Fruit fly (Drosophila melanogaster) whole organism, embryonic: ENCODE results near the gene Npc2f.

ENCODE experiments used
- CG10565 ChIP-seq: fragments of 200-800 bp; sonication (Bioruptor generic); optimal IDR thresholded peaks from 3 replicates; lab custom pipeline; 2016; ENCODE audit warnings: missing biosample characterization, mild to moderate bottlenecking, missing genetic modification characterization
- CG10979 ChIP-seq: fragments of 200-800 bp; sonication (Bioruptor generic); optimal IDR thresholded peaks from 2 replicates; lab custom pipeline; 2018; ENCODE audit warnings: missing biosample characterization, mild to moderate bottlenecking, missing genetic modification characterization, moderate library complexity
- CG13424 ChIP-seq: fragments of 200-800 bp; sonication (Bioruptor generic); optimal IDR thresholded peaks from 2 replicates; lab custom pipeline; 2019; ENCODE audit warnings: missing biosample characterization, mild to moderate bottlenecking, missing genetic modification characterization, moderate library complexity
- CG17612 ChIP-seq: fragments of 200-800 bp; sonication (Bioruptor generic); IDR thresholded peaks from 2 replicates; pipeline ENCODE4 v1.3.6; 2022; ENCODE audit warnings: missing biosample characterization, missing genetic modification characterization
- CG1792 ChIP-seq: fragments of 200-800 bp; sonication (Bioruptor generic); optimal IDR thresholded peaks from 2 replicates; lab custom pipeline; 2016; ENCODE audit warnings: missing biosample characterization, missing genetic modification characterization
- CG18011 ChIP-seq: fragments of 200-800 bp; sonication (Bioruptor generic); optimal IDR thresholded peaks from 2 replicates; lab custom pipeline; 2017; ENCODE audit warnings: missing biosample characterization, missing genetic modification characterization, mild to moderate bottlenecking, moderate library complexity, missing genotype
- CG2712 ChIP-seq: fragments of 200-800 bp; optimal IDR thresholded peaks from 3 replicates; lab custom pipeline; 2019; ENCODE audit warnings: missing biosample characterization, mild to moderate bottlenecking, missing genetic modification characterization, moderate library complexity
- CG30431 ChIP-seq: fragments of 200-800 bp; sonication (Bioruptor generic); optimal IDR thresholded peaks from 2 replicates; lab custom pipeline; 2017; ENCODE audit warnings: missing biosample characterization, missing genetic modification characterization
- CG32532 ChIP-seq: fragments of 200-800 bp; sonication (Bioruptor generic); IDR thresholded peaks from 2 replicates; pipeline ENCODE4 v1.3.6; 2022; ENCODE audit warnings: missing biosample characterization, missing genetic modification characterization
- CG3407 ChIP-seq: fragments of 200-800 bp; sonication (Bioruptor generic); optimal IDR thresholded peaks from 2 replicates; lab custom pipeline; 2018; ENCODE audit warnings: missing biosample characterization, mild to moderate bottlenecking, missing genetic modification characterization
- CG4617 ChIP-seq: fragments of 200-800 bp; sonication (Bioruptor generic); optimal IDR thresholded peaks from 3 replicates; lab custom pipeline; 2016; ENCODE audit warnings: missing biosample characterization, missing genetic modification characterization, borderline replicate concordance
- CG4707 ChIP-seq: fragments of 200-800 bp; sonication (Bioruptor generic); optimal IDR thresholded peaks from 2 replicates; lab custom pipeline; 2018; ENCODE audit warnings: missing biosample characterization, mild to moderate bottlenecking, missing genetic modification characterization, moderate library complexity
- CG6254 ChIP-seq: fragments of 200-800 bp; sonication (Bioruptor generic); optimal IDR thresholded peaks from 3 replicates; lab custom pipeline; 2017; ENCODE audit warnings: mild to moderate bottlenecking, missing biosample characterization, missing genetic modification reagents, missing genetic modification characterization
- CG7987 ChIP-seq: fragments of 200-800 bp; sonication (Bioruptor generic); optimal IDR thresholded peaks from 2 replicates; lab custom pipeline; 2018; ENCODE audit warnings: missing biosample characterization, mild to moderate bottlenecking, missing genetic modification characterization, moderate library complexity
- CG8290 ChIP-seq, 3 experiments: fragments of 200-800 bp; sonication (Bioruptor generic); optimal IDR thresholded peaks; 2 replicates each; lab custom pipeline; 2016 to 2019; ENCODE audit warnings: missing biosample characterization in 3 of 3, missing genetic modification characterization in 3 of 3, mild to moderate bottlenecking in 2 of 3, moderate library complexity in 1 of 3
- CoRest ChIP-seq: fragments of 200-800 bp; sonication (Bioruptor generic); optimal IDR thresholded peaks from 3 replicates; lab custom pipeline; 2018; ENCODE audit warnings: missing biosample characterization, mild to moderate bottlenecking, missing genetic modification characterization, moderate library complexity
- Doc3 ChIP-seq: fragments of 200-800 bp; sonication (Bioruptor generic); IDR thresholded peaks from 3 replicates; pipeline ENCODE4 v1.3.6; 2022; ENCODE audit warnings: missing biosample characterization, missing genetic modification characterization; ENCODE audit not compliant: partially characterized antibody
- Dref ChIP-seq: fragments of 200-800 bp; sonication (Bioruptor generic); IDR thresholded peaks from 2 replicates; pipeline ENCODE4 v1.3.6; 2022; ENCODE audit warnings: missing biosample characterization, missing genetic modification characterization
- Fer2 ChIP-seq: fragments of 200-800 bp; sonication (Bioruptor generic); optimal IDR thresholded peaks from 2 replicates; lab custom pipeline; 2018; ENCODE audit warnings: missing biosample characterization, mild to moderate bottlenecking, missing genetic modification characterization, moderate library complexity
- Hey ChIP-seq: fragments of 200-800 bp; sonication (Bioruptor generic); optimal IDR thresholded peaks from 3 replicates; lab custom pipeline; 2018; ENCODE audit warnings: missing biosample characterization, mild to moderate bottlenecking, missing genetic modification characterization
- Hsf ChIP-seq: fragments of 200-800 bp; sonication (Bioruptor generic); optimal IDR thresholded peaks from 3 replicates; lab custom pipeline; 2016; ENCODE audit warnings: missing biosample characterization, missing genetic modification characterization
- MTF-1 ChIP-seq: fragments of 200-800 bp; sonication (Bioruptor generic); optimal IDR thresholded peaks from 2 replicates; lab custom pipeline; 2018; ENCODE audit warnings: missing biosample characterization, mild to moderate bottlenecking, missing genetic modification characterization, borderline replicate concordance
- Mrtf ChIP-seq: fragments of 200-800 bp; sonication (Bioruptor generic); IDR thresholded peaks from 3 replicates; pipeline ENCODE4 v1.3.6; 2022; ENCODE audit warnings: missing biosample characterization, missing genetic modification characterization
- Sin3A ChIP-seq: fragments of >200 bp; optimal IDR thresholded peaks from 2 replicates; lab custom pipeline; 2018
- Sox100B ChIP-seq: fragments of 200-800 bp; sonication (Bioruptor generic); optimal IDR thresholded peaks from 3 replicates; lab custom pipeline; 2018; ENCODE audit warnings: missing biosample characterization, mild to moderate bottlenecking, missing genetic modification characterization
- Stat92E ChIP-seq, 3 experiments: fragments of >200 bp in 2 of 3; fragments of 200-800 bp in 1 of 3; sonication (Bioruptor generic) in 1 of 3; optimal IDR thresholded peaks; 2 replicates each; lab custom pipeline; 2017 to 2019; ENCODE audit warnings: missing biosample characterization in 3 of 3, missing genetic modification characterization in 3 of 3, mild to moderate bottlenecking in 1 of 3, moderate library complexity in 1 of 3
- ap ChIP-seq: fragments of 200-800 bp; sonication (Bioruptor generic); IDR thresholded peaks from 2 replicates; pipeline ENCODE4 v1.3.6; 2022; ENCODE audit warnings: missing biosample characterization, missing genetic modification characterization
- bcd ChIP-seq: fragments of 200-800 bp; sonication (Bioruptor generic); optimal IDR thresholded peaks from 2 replicates; lab custom pipeline; 2017; ENCODE audit warnings: missing biosample characterization, mild to moderate bottlenecking, missing genetic modification characterization
- ems ChIP-seq: fragments of 200-800 bp; sonication (Bioruptor generic); optimal IDR thresholded peaks from 3 replicates; lab custom pipeline; 2016; ENCODE audit warnings: missing biosample characterization, missing genetic modification characterization
- fd64A ChIP-seq: fragments of 200-800 bp; sonication (Bioruptor generic); optimal IDR thresholded peaks from 3 replicates; lab custom pipeline; 2018; ENCODE audit warnings: missing biosample characterization, mild to moderate bottlenecking, missing genetic modification characterization
- ftz-f1 ChIP-seq: fragments of 200-800 bp; sonication (Bioruptor generic); optimal IDR thresholded peaks from 2 replicates; lab custom pipeline; 2016; ENCODE audit warnings: missing biosample characterization, missing genetic modification characterization
- grau ChIP-seq: fragments of 200-800 bp; optimal IDR thresholded peaks from 3 replicates; lab custom pipeline; 2019; ENCODE audit warnings: missing biosample characterization, mild to moderate bottlenecking, missing genetic modification characterization, moderate library complexity
- insv ChIP-seq, 2 experiments: fragments of 200-800 bp; sonication (Bioruptor generic); optimal IDR thresholded peaks; 3 replicates each; lab custom pipeline; 2016 to 2018; ENCODE audit warnings: missing biosample characterization in 2 of 2, missing genetic modification characterization in 2 of 2
- kah ChIP-seq: fragments of 200-800 bp; sonication (Bioruptor generic); optimal IDR thresholded peaks from 2 replicates; lab custom pipeline; 2018; ENCODE audit warnings: missing biosample characterization, mild to moderate bottlenecking, missing genetic modification characterization
- kay ChIP-seq: fragments of 200-800 bp; sonication (Bioruptor generic); optimal IDR thresholded peaks from 2 replicates; lab custom pipeline; 2016; ENCODE audit warnings: missing biosample characterization, missing genetic modification characterization
- lov ChIP-seq, 2 experiments: fragments of 200-800 bp in 1 of 2; fragments of >200 bp in 1 of 2; sonication (Bioruptor generic) in 1 of 2; IDR thresholded peaks in 1 of 2; optimal IDR thresholded peaks in 1 of 2; 2 replicates in 1 of 2; 3 replicates in 1 of 2; pipeline versions ENCODE4 v1.3.6 to Lab custom; 2017 to 2022; ENCODE audit warnings: missing biosample characterization in 1 of 2, missing genetic modification characterization in 1 of 2
- maf-S ChIP-seq: fragments of 200-800 bp; sonication (Bioruptor generic); optimal IDR thresholded peaks from 2 replicates; lab custom pipeline; 2016; ENCODE audit warnings: missing biosample characterization, missing genetic modification characterization
- mld ChIP-seq: fragments of 200-800 bp; sonication (Bioruptor generic); IDR thresholded peaks from 3 replicates; pipeline ENCODE4 v1.3.6; 2022; ENCODE audit warnings: missing biosample characterization, missing genetic modification characterization; ENCODE audit not compliant: partially characterized antibody
- pfk ChIP-seq: fragments of 200-800 bp; sonication (Bioruptor generic); optimal IDR thresholded peaks from 2 replicates; lab custom pipeline; 2018; ENCODE audit warnings: missing biosample characterization, mild to moderate bottlenecking, missing genetic modification characterization, moderate library complexity
- pros ChIP-seq: fragments of 200-800 bp; sonication (Bioruptor generic); optimal IDR thresholded peaks from 3 replicates; lab custom pipeline; 2019; ENCODE audit warnings: missing biosample characterization, mild to moderate bottlenecking, missing genetic modification characterization, moderate library complexity
- trem ChIP-seq: fragments of 200-800 bp; optimal IDR thresholded peaks from 3 replicates; lab custom pipeline; 2019; ENCODE audit warnings: missing biosample characterization, mild to moderate bottlenecking, missing genetic modification characterization, moderate library complexity
- trh ChIP-seq: fragments of 200-800 bp; sonication (Bioruptor generic); optimal IDR thresholded peaks from 2 replicates; lab custom pipeline; 2016; ENCODE audit warnings: missing biosample characterization, missing genetic modification characterization
- ttk ChIP-seq: fragments of 200-800 bp; sonication (Bioruptor generic); IDR thresholded peaks from 2 replicates; pipeline ENCODE4 v2.1.2; 2022; ENCODE audit warnings: missing biosample characterization, missing genetic modification characterization
- tx ChIP-seq: fragments of 200-800 bp; sonication (Bioruptor generic); optimal IDR thresholded peaks from 2 replicates; lab custom pipeline; 2016; ENCODE audit warnings: missing biosample characterization, missing genetic modification characterization
- vvl ChIP-seq: fragments of 200-800 bp; sonication (Bioruptor generic); IDR thresholded peaks from 2 replicates; pipeline ENCODE4 v1.3.6; 2022; ENCODE audit warnings: missing biosample characterization, missing genetic modification characterization
- wor ChIP-seq: fragments of 200-800 bp; sonication (Bioruptor generic); IDR thresholded peaks from 2 replicates; pipeline ENCODE4 v1.3.6; 2022; ENCODE audit warnings: missing biosample characterization, missing genetic modification characterization
- zfh2 ChIP-seq: fragments of 200-800 bp; sonication (Bioruptor generic); optimal IDR thresholded peaks from 2 replicates; lab custom pipeline; 2016; ENCODE audit warnings: missing biosample characterization, missing genetic modification characterization

Gene Npc2f

dm6 chr3R:24112320-24113069 is 25.2 kb upstream of the Npc2f start, which contains the start of gene CG13605 (continued):
- TF ChIP-seq CG18011 (GFP tag; lab: Kevin White, UChicago): peak; percentile 55
- TF ChIP-seq CG13424 (tag; lab: Kevin White, UChicago): peak; percentile 72
- peak; percentile 14; the same call in 1 of the 2 replicates for TF ChIP-seq CG17612 (GFP tag; lab: Robert Waterston, UW)
- peak; percentile 19 for TF ChIP-seq CG4707 (GFP tag; lab: Kevin White, UChicago)
- peak; percentile 26 for TF ChIP-seq Fer2 (tag; lab: Kevin White, UChicago)
- peak; percentile 32 for TF ChIP-seq ems (GFP tag; lab: Kevin White, UChicago)
- peak; percentile 19 for TF ChIP-seq tx (GFP tag; lab: Kevin White, UChicago)
- TF ChIP-seq fd64A (GFP tag; lab: Kevin White, UChicago): no peak
- TF ChIP-seq mld (GFP tag; lab: Robert Waterston, UW): no peak
- TF ChIP-seq Mrtf: peak; percentile 61; the same call in 2 of the 3 replicates
- TF ChIP-seq Hey (tag; lab: Kevin White, UChicago): no peak
- peak; percentile 55 for TF ChIP-seq CG7987 (GFP tag; lab: Kevin White, UChicago)
- peak; percentile 34 for TF ChIP-seq Sin3A (lab: Kevin White, UChicago)
- TF ChIP-seq CG32532 (GFP tag; lab: Robert Waterston, UW): peak; percentile 89
- peak; percentile 58 for TF ChIP-seq ap (GFP tag; lab: Robert Waterston, UW)
- peak; percentile 30 for TF ChIP-seq CG30431 (GFP tag; lab: Kevin White, UChicago)
- TF ChIP-seq bcd (GFP tag; lab: Kevin White, UChicago): peak; percentile 70
- TF ChIP-seq trh: peak; percentile 63
- peak in 1 of 3 experiments; percentile 64 for TF ChIP-seq Stat92E (GFP tag; optimal IDR thresholded peaks at IDR 0.05; lab: Kevin White, UChicago)
- no peak for TF ChIP-seq MTF-1
- peak; percentile 27; the same call in 1 of the 2 replicates for TF ChIP-seq ttk (GFP tag; lab: Robert Waterston, UW)
- TF ChIP-seq CG3407 (GFP tag; lab: Kevin White, UChicago): peak; percentile 9
- peak; percentile 54 for TF ChIP-seq Hsf
- peak; percentile 57 for TF ChIP-seq maf-S (GFP tag; lab: Kevin White, UChicago)
- TF ChIP-seq wor (GFP tag; lab: Robert Waterston, UW): 0 out of 2 replicates have a peak, but pooled peaks have one; percentile 28
- peak; percentile 77 for TF ChIP-seq grau (tag; lab: Kevin White, UChicago)
- peak in 1 of 2 experiments; percentile 4 for TF ChIP-seq insv (GFP tag; optimal IDR thresholded peaks at IDR 0.05; lab: Kevin White, UChicago)
- TF ChIP-seq Sox100B (GFP tag; lab: Kevin White, UChicago): peak; percentile 71
- no peak for TF ChIP-seq ftz-f1 (GFP tag; lab: Kevin White, UChicago)
- TF ChIP-seq pfk: no peak
- no peak for TF ChIP-seq pros
- TF ChIP-seq kah: peak; percentile 38
- TF ChIP-seq trem (tag; lab: Kevin White, UChicago): peak; percentile 67
- TF ChIP-seq Doc3 (GFP tag; lab: Robert Waterston, UW): no peak
- TF ChIP-seq CoRest (tag; lab: Kevin White, UChicago): peak; percentile 77
- TF ChIP-seq CG1792 (GFP tag; lab: Kevin White, UChicago): peak; percentile 43
- no peak for TF ChIP-seq Dref (GFP tag; lab: Robert Waterston, UW)
- peak; percentile 48 for TF ChIP-seq kay (GFP tag; lab: Kevin White, UChicago)
- peak; percentile 69 for TF ChIP-seq CG10979 (tag; lab: Kevin White, UChicago)
- TF ChIP-seq CG6254: peak; percentile 77
- TF ChIP-seq CG2712: peak; percentile 80
- TF ChIP-seq lov (optimal IDR thresholded peaks at IDR 0.05; lab: Kevin White, UChicago): no peak
- 0 out of 3 replicates have a peak, but pooled peaks have one; percentile 73 for TF ChIP-seq lov (GFP tag; IDR thresholded peaks at IDR 0.05; lab: Robert Waterston, UW)
- TF ChIP-seq CG10565: no peak
- peak; percentile 91 for TF ChIP-seq vvl (GFP tag; lab: Robert Waterston, UW)
- TF ChIP-seq CG4617: peak; percentile 80
- TF ChIP-seq zfh2 (GFP tag; lab: Kevin White, UChicago): peak; percentile 68
- peak; percentile 70 for TF ChIP-seq CG8290 (GFP tag; optimal IDR thresholded peaks at IDR 0.05; lab: Kevin White, UChicago)
- peak; percentile 13 to 85 for TF ChIP-seq CG8290 (tag; optimal IDR thresholded peaks at IDR 0.05; lab: Kevin White, UChicago)
